Fruit fly (Drosophila melanogaster) whole organism, embryonic: Measurements from ENCODE around the gene CG7378.

Experiments
- Adf1 ChIP-seq: fragments of 200-800 bp; sonication (Bioruptor generic); IDR thresholded peaks from 2 replicates; pipeline ENCODE4 v1.3.6; 2022; ENCODE audit warnings: missing biosample characterization, missing genetic modification characterization
- Bteb2 ChIP-seq: fragments of 200-800 bp; sonication (Bioruptor generic); optimal IDR thresholded peaks from 2 replicates; lab custom pipeline; 2016; ENCODE audit warnings: missing biosample characterization, missing genetic modification characterization
- CG10543 ChIP-seq: fragments of 200-800 bp; sonication (Bioruptor generic); optimal IDR thresholded peaks from 3 replicates; lab custom pipeline; 2017; ENCODE audit warnings: missing biosample characterization, mild to moderate bottlenecking, missing genetic modification characterization, moderate library complexity
- CG10565 ChIP-seq: fragments of 200-800 bp; sonication (Bioruptor generic); optimal IDR thresholded peaks from 3 replicates; lab custom pipeline; 2016; ENCODE audit warnings: missing biosample characterization, mild to moderate bottlenecking, missing genetic modification characterization
- CG11560 ChIP-seq: fragments of 200-800 bp; sonication (Bioruptor generic); IDR thresholded peaks from 3 replicates; pipeline ENCODE4 v1.3.6; 2022; ENCODE audit warnings: missing biosample characterization, missing genetic modification characterization
- CG12219 ChIP-seq: fragments of 200-800 bp; sonication (Bioruptor generic); optimal IDR thresholded peaks from 3 replicates; lab custom pipeline; 2018; ENCODE audit warnings: missing biosample characterization, mild to moderate bottlenecking, missing genetic modification characterization
- CG13296 ChIP-seq: fragments of 200-800 bp; sonication (Bioruptor generic); optimal IDR thresholded peaks from 3 replicates; lab custom pipeline; 2018; ENCODE audit warnings: missing biosample characterization, mild to moderate bottlenecking, missing genetic modification characterization
- CG15601 ChIP-seq: fragments of 200-800 bp; sonication (Bioruptor generic); optimal IDR thresholded peaks from 3 replicates; lab custom pipeline; 2019; ENCODE audit warnings: missing biosample characterization, mild to moderate bottlenecking, missing genetic modification characterization, moderate library complexity
- CG17328 ChIP-seq: fragments of 200-800 bp; sonication (Bioruptor generic); IDR thresholded peaks from 2 replicates; pipeline ENCODE4 v1.3.6; 2022; ENCODE audit warnings: missing biosample characterization, missing genetic modification characterization
- CG18599 ChIP-seq: fragments of 200-800 bp; sonication (Bioruptor generic); optimal IDR thresholded peaks from 3 replicates; lab custom pipeline; 2017; ENCODE audit warnings: missing biosample characterization, missing genetic modification characterization, mild to moderate bottlenecking, moderate library complexity, missing genetic modification reagents
- CG2116 ChIP-seq: fragments of 200-800 bp; sonication (Bioruptor generic); optimal IDR thresholded peaks from 3 replicates; lab custom pipeline; 2018; ENCODE audit warnings: missing biosample characterization, mild to moderate bottlenecking, missing genetic modification characterization
- CG30403 ChIP-seq: fragments of 200-800 bp; sonication (Bioruptor generic); optimal IDR thresholded peaks from 3 replicates; lab custom pipeline; 2016; ENCODE audit warnings: missing biosample characterization, missing genetic modification characterization
- CG31365 ChIP-seq: fragments of 200-800 bp; sonication (Bioruptor generic); optimal IDR thresholded peaks from 2 replicates; lab custom pipeline; 2018; ENCODE audit warnings: missing biosample characterization, mild to moderate bottlenecking, missing genetic modification characterization
- CG3838 ChIP-seq: fragments of 200-800 bp; sonication (Bioruptor generic); optimal IDR thresholded peaks from 3 replicates; lab custom pipeline; 2016; ENCODE audit warnings: missing biosample characterization, missing genetic modification characterization
- CG4282 ChIP-seq: fragments of 200-800 bp; sonication (Bioruptor generic); optimal IDR thresholded peaks from 2 replicates; lab custom pipeline; 2016; ENCODE audit warnings: missing biosample characterization, missing genetic modification characterization
- CG4617 ChIP-seq: fragments of 200-800 bp; sonication (Bioruptor generic); optimal IDR thresholded peaks from 3 replicates; lab custom pipeline; 2016; ENCODE audit warnings: missing biosample characterization, missing genetic modification characterization, borderline replicate concordance
- CG5180 ChIP-seq: fragments of 200-800 bp; sonication (Bioruptor generic); optimal IDR thresholded peaks from 3 replicates; lab custom pipeline; 2017; ENCODE audit warnings: missing biosample characterization, missing genetic modification characterization, mild to moderate bottlenecking, moderate library complexity, missing genetic modification reagents
- CG6654 ChIP-seq: fragments of 200-800 bp; sonication (Bioruptor generic); optimal IDR thresholded peaks from 2 replicates; lab custom pipeline; 2017; ENCODE audit warnings: missing biosample characterization, mild to moderate bottlenecking, missing genetic modification characterization
- CG7271 ChIP-seq: fragments of 200-800 bp; sonication (Bioruptor generic); optimal IDR thresholded peaks from 2 replicates; lab custom pipeline; 2018; ENCODE audit warnings: missing biosample characterization, mild to moderate bottlenecking, missing genetic modification characterization, moderate library complexity
- CG7357 ChIP-seq: fragments of 200-800 bp; sonication (Bioruptor generic); IDR thresholded peaks from 3 replicates; pipeline ENCODE4 v1.3.6; 2022; ENCODE audit warnings: missing biosample characterization, missing genetic modification characterization
- CG7963 ChIP-seq: fragments of 200-800 bp; sonication (Bioruptor generic); IDR thresholded peaks from 3 replicates; pipeline ENCODE4 v1.3.6; 2022; ENCODE audit warnings: missing biosample characterization, missing genetic modification characterization; ENCODE audit not compliant: partially characterized antibody
- CG8281 ChIP-seq: fragments of 200-800 bp; sonication (Bioruptor generic); optimal IDR thresholded peaks from 2 replicates; lab custom pipeline; 2018; ENCODE audit warnings: missing biosample characterization, mild to moderate bottlenecking, missing genetic modification characterization, moderate library complexity
- CTCF ChIP-seq: fragments of 200-800 bp; sonication (Bioruptor generic); optimal IDR thresholded peaks from 2 replicates; lab custom pipeline; 2017; ENCODE audit warnings: missing biosample characterization, mild to moderate bottlenecking, missing genetic modification characterization, moderate library complexity
- CkIIα-i1 ChIP-seq: fragments of 200-800 bp; sonication (Bioruptor generic); IDR thresholded peaks from 2 replicates; pipeline ENCODE4 v1.3.6; 2022; ENCODE audit warnings: missing biosample characterization, missing genetic modification characterization
- CrebB ChIP-seq: fragments of 200-800 bp; sonication (Bioruptor generic); optimal IDR thresholded peaks from 3 replicates; lab custom pipeline; 2018; ENCODE audit warnings: missing biosample characterization, mild to moderate bottlenecking, missing genetic modification characterization
- Dfd ChIP-seq, 2 experiments: fragments of >200 bp; optimal IDR thresholded peaks; 2 replicates each; lab custom pipeline; 2017; ENCODE audit warnings: missing biosample characterization in 2 of 2, missing genetic modification characterization in 2 of 2
- Dip3 ChIP-seq: fragments of 200-800 bp; sonication (Bioruptor generic); optimal IDR thresholded peaks from 3 replicates; lab custom pipeline; 2016; ENCODE audit warnings: missing biosample characterization, missing genetic modification characterization
- Fer1 ChIP-seq: fragments of 200-800 bp; sonication (Bioruptor generic); optimal IDR thresholded peaks from 2 replicates; lab custom pipeline; 2017; ENCODE audit warnings: missing biosample characterization, mild to moderate bottlenecking, missing genetic modification characterization
- Hmr ChIP-seq: fragments of 200-800 bp; sonication (Bioruptor generic); optimal IDR thresholded peaks from 3 replicates; lab custom pipeline; 2017; ENCODE audit warnings: mild to moderate bottlenecking, missing biosample characterization, missing genetic modification reagents, missing genetic modification characterization
- Mes4 ChIP-seq: fragments of 200-800 bp; sonication (Bioruptor generic); optimal IDR thresholded peaks from 2 replicates; lab custom pipeline; 2016; ENCODE audit warnings: missing biosample characterization, missing genetic modification characterization
- NFAT ChIP-seq: fragments of 200-800 bp; sonication (Bioruptor generic); IDR thresholded peaks from 2 replicates; pipeline ENCODE4 v1.3.6; 2022; ENCODE audit warnings: missing biosample characterization, missing genetic modification characterization
- Neu2 ChIP-seq: fragments of 200-800 bp; sonication (Bioruptor generic); optimal IDR thresholded peaks from 3 replicates; lab custom pipeline; 2016; ENCODE audit warnings: missing biosample characterization, missing genetic modification characterization, borderline replicate concordance
- Oaz ChIP-seq: fragments of 200-800 bp; sonication (Bioruptor generic); IDR thresholded peaks from 2 replicates; pipeline ENCODE4 v1.3.6; 2022; ENCODE audit warnings: missing biosample characterization, missing genetic modification characterization
- Sox102F ChIP-seq: fragments of 200-800 bp; sonication (Bioruptor generic); optimal IDR thresholded peaks from 2 replicates; lab custom pipeline; 2018; ENCODE audit warnings: missing biosample characterization, mild to moderate bottlenecking, missing genetic modification characterization, moderate library complexity
- Sry-δ ChIP-seq: fragments of 200-800 bp; sonication (Bioruptor generic); optimal IDR thresholded peaks from 2 replicates; lab custom pipeline; 2016; ENCODE audit warnings: missing biosample characterization, missing genetic modification characterization
- TFAM ChIP-seq: fragments of 200-800 bp; sonication (Bioruptor generic); optimal IDR thresholded peaks from 2 replicates; lab custom pipeline; 2017; ENCODE audit warnings: missing biosample characterization, missing genetic modification characterization, inconsistent platforms
- cato ChIP-seq: fragments of 200-800 bp; sonication (Bioruptor generic); optimal IDR thresholded peaks from 2 replicates; lab custom pipeline; 2016; ENCODE audit warnings: missing biosample characterization, missing genetic modification characterization, borderline replicate concordance
- crp ChIP-seq, 2 experiments: fragments of 200-800 bp; sonication (Bioruptor generic); optimal IDR thresholded peaks; 2 replicates in 1 of 2; 3 replicates in 1 of 2; lab custom pipeline; 2017; ENCODE audit warnings: missing biosample characterization in 2 of 2, missing genetic modification characterization in 2 of 2, mild to moderate bottlenecking in 1 of 2, moderate library complexity in 1 of 2
- danr ChIP-seq: fragments of 200-800 bp; sonication (Bioruptor generic); IDR thresholded peaks from 2 replicates; pipeline ENCODE4 v1.3.6; 2022; ENCODE audit warnings: missing biosample characterization, missing genetic modification characterization
- en ChIP-seq: fragments of 200-800 bp; sonication (Bioruptor generic); optimal IDR thresholded peaks from 2 replicates; lab custom pipeline; 2016; ENCODE audit warnings: missing biosample characterization, missing genetic modification characterization
- fd96Cb ChIP-seq: fragments of 200-800 bp; sonication (Bioruptor generic); optimal IDR thresholded peaks from 2 replicates; lab custom pipeline; 2018; ENCODE audit warnings: missing biosample characterization, mild to moderate bottlenecking, missing genetic modification characterization, moderate library complexity
- grau ChIP-seq: fragments of 200-800 bp; optimal IDR thresholded peaks from 3 replicates; lab custom pipeline; 2019; ENCODE audit warnings: missing biosample characterization, mild to moderate bottlenecking, missing genetic modification characterization, moderate library complexity
- hkb ChIP-seq, 2 experiments: fragments of 200-800 bp in 1 of 2; fragments of >200 bp in 1 of 2; sonication (Bioruptor generic) in 1 of 2; IDR thresholded peaks in 1 of 2; optimal IDR thresholded peaks in 1 of 2; 2 replicates each; pipeline versions ENCODE4 v1.3.6 to Lab custom; 2017 to 2022; ENCODE audit warnings: missing biosample characterization in 1 of 2, missing genetic modification characterization in 1 of 2
- lov ChIP-seq, 2 experiments: fragments of 200-800 bp in 1 of 2; fragments of >200 bp in 1 of 2; sonication (Bioruptor generic) in 1 of 2; IDR thresholded peaks in 1 of 2; optimal IDR thresholded peaks in 1 of 2; 2 replicates in 1 of 2; 3 replicates in 1 of 2; pipeline versions ENCODE4 v1.3.6 to Lab custom; 2017 to 2022; ENCODE audit warnings: missing biosample characterization in 1 of 2, missing genetic modification characterization in 1 of 2
- mam ChIP-seq: fragments of 200-800 bp; sonication (Bioruptor generic); optimal IDR thresholded peaks from 3 replicates; lab custom pipeline; 2016; ENCODE audit warnings: missing biosample characterization, missing genetic modification characterization
- repo ChIP-seq: fragments of 200-800 bp; sonication (Bioruptor generic); optimal IDR thresholded peaks from 2 replicates; lab custom pipeline; 2016; ENCODE audit warnings: missing biosample characterization, missing genetic modification characterization
- ssp ChIP-seq: fragments of 200-800 bp; sonication (Bioruptor generic); IDR thresholded peaks from 2 replicates; pipeline ENCODE4 v1.3.6; 2022; ENCODE audit warnings: missing biosample characterization, missing genetic modification characterization
- stwl ChIP-seq: fragments of 200-800 bp; sonication (Bioruptor generic); optimal IDR thresholded peaks from 3 replicates; lab custom pipeline; 2018; ENCODE audit warnings: missing biosample characterization, mild to moderate bottlenecking, missing genetic modification characterization, moderate library complexity
- tin ChIP-seq: fragments of 200-800 bp; sonication (Bioruptor generic); optimal IDR thresholded peaks from 3 replicates; lab custom pipeline; 2016; ENCODE audit warnings: missing biosample characterization, missing genetic modification characterization
- tll ChIP-seq, 2 experiments: fragments of 200-800 bp in 1 of 2; fragments of >200 bp in 1 of 2; sonication (Bioruptor generic) in 1 of 2; optimal IDR thresholded peaks; 2 replicates each; lab custom pipeline; 2017 to 2019; ENCODE audit warnings: missing biosample characterization in 2 of 2, missing genetic modification characterization in 2 of 2, mild to moderate bottlenecking in 1 of 2, moderate library complexity in 1 of 2

CG7378 gene

dm6 chrX:18857916-18858315 is 42.3 kb upstream of the CG7378 start, which contains the start of gene Usp39 (continued):
- TF ChIP-seq Dfd (GFP tag; optimal IDR thresholded peaks at IDR 0.05; lab: Kevin White, UChicago), result no peak
- TF ChIP-seq Neu2 (GFP tag; lab: Kevin White, UChicago), result no peak
- TF ChIP-seq danr (GFP tag; lab: Robert Waterston, UW), result no peak
- TF ChIP-seq fd96Cb, result no peak
- TF ChIP-seq TFAM, result no peak
- TF ChIP-seq Sox102F (GFP tag; lab: Kevin White, UChicago), result no peak
- no peak for TF ChIP-seq Dip3 (GFP tag; lab: Kevin White, UChicago)
- TF ChIP-seq crp (GFP tag; optimal IDR thresholded peaks at IDR 0.05; lab: Kevin White, UChicago), result no peak
- TF ChIP-seq CG11560 (tag; lab: Robert Waterston, UW), result peak; percentile 26; the same call in 1 of the 3 replicates
- TF ChIP-seq CG6654 (GFP tag; lab: Kevin White, UChicago), result no peak
- no peak for TF ChIP-seq Hmr (GFP tag; lab: Kevin White, UChicago)
- peak; percentile 12 for TF ChIP-seq CG4617 (GFP tag; lab: Kevin White, UChicago)
- no peak for TF ChIP-seq CG3838 (GFP tag; lab: Kevin White, UChicago)
- TF ChIP-seq mam, result peak; percentile 22
- TF ChIP-seq stwl (tag; lab: Kevin White, UChicago), result peak; percentile 78
- no peak for TF ChIP-seq CG15601 (tag; lab: Kevin White, UChicago)
- TF ChIP-seq hkb (optimal IDR thresholded peaks at IDR 0.05; lab: Kevin White, UChicago), result no peak
- no peak for TF ChIP-seq hkb (GFP tag; IDR thresholded peaks at IDR 0.05; lab: Robert Waterston, UW)
- no peak for TF ChIP-seq repo (GFP tag; lab: Kevin White, UChicago)
- TF ChIP-seq Bteb2 (GFP tag; lab: Kevin White, UChicago), result no peak
- no peak for TF ChIP-seq CG10565 (GFP tag; lab: Kevin White, UChicago)
- TF ChIP-seq CkIIα-i1 (GFP tag; lab: Robert Waterston, UW), result no peak
- TF ChIP-seq tll (GFP tag; optimal IDR thresholded peaks at IDR 0.05; lab: Kevin White, UChicago), result no peak
- TF ChIP-seq grau (tag; lab: Kevin White, UChicago), result peak; percentile 33
- TF ChIP-seq CG2116, result peak; percentile 53
- TF ChIP-seq CG5180 (GFP tag; lab: Kevin White, UChicago), result no peak
- TF ChIP-seq CG7963 (GFP tag; lab: Robert Waterston, UW), result peak; percentile 69
- no peak for TF ChIP-seq CG12219
- TF ChIP-seq CG7271, result no peak
- TF ChIP-seq ssp, result peak; percentile 93
- no peak for TF ChIP-seq en (GFP tag; lab: Kevin White, UChicago)
- TF ChIP-seq CG10543 (GFP tag; lab: Kevin White, UChicago), result no peak
- no peak for TF ChIP-seq tin (GFP tag; lab: Kevin White, UChicago)
- no peak for TF ChIP-seq CG17328 (GFP tag; lab: Robert Waterston, UW)
- peak; percentile 99 for TF ChIP-seq CG7357 (GFP tag; lab: Robert Waterston, UW)
- TF ChIP-seq CG13296 (GFP tag; lab: Kevin White, UChicago), result no peak
- TF ChIP-seq NFAT, result 0 out of 2 replicates have a peak, but pooled peaks have one; percentile 14
- no peak for TF ChIP-seq CG8281 (tag; lab: Kevin White, UChicago)
- TF ChIP-seq CG31365 (tag; lab: Kevin White, UChicago), result no peak
- no peak for TF ChIP-seq lov (optimal IDR thresholded peaks at IDR 0.05; lab: Kevin White, UChicago)
- TF ChIP-seq lov (GFP tag; IDR thresholded peaks at IDR 0.05; lab: Robert Waterston, UW), result no peak
- TF ChIP-seq CG30403 (GFP tag; lab: Kevin White, UChicago), result peak; percentile 50
- TF ChIP-seq CG18599 (GFP tag; lab: Kevin White, UChicago), result no peak
- no peak for TF ChIP-seq CrebB (tag; lab: Kevin White, UChicago)
- TF ChIP-seq Sry-δ (GFP tag; lab: Kevin White, UChicago), result peak; percentile 47
- TF ChIP-seq Adf1, result no peak
- no peak for TF ChIP-seq cato
- TF ChIP-seq Mes4 (GFP tag; lab: Kevin White, UChicago), result no peak
- TF ChIP-seq Oaz, result no peak
- no peak for TF ChIP-seq Fer1 (GFP tag; lab: Kevin White, UChicago)
- no peak for TF ChIP-seq CTCF (GFP tag; lab: Kevin White, UChicago)
- no peak for TF ChIP-seq CG4282 (GFP tag; lab: Kevin White, UChicago)
